Worm (Caenorhabditis elegans): ENCODE data around the gene rocf-1.

DNA sequence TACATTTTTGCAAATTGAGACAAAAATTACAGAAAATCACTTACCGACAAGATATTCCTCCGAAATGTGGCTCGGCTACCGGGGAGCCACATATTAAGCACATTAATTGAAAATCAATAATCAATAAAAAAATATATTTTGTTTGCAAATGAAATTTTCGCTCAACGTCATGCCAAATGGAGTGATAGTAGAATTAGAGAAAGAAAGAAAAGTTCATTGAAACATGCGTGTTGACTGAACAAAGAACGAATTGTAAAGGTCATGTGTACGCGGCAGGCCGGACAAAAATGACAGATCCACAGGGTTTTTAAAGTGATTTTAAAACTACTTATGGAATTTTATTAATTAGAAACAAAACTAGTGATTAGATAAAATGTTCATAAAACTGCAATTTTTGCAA, 19.3 kb upstream of the rocf-1 start:
- TF ChIP-seq him-1 (tag; optimal IDR thresholded peaks at IDR 0.05) (no peak), W03F9.2 (tag; optimal IDR thresholded peaks at IDR 0.05) (no peak), dao-5 (tag; optimal IDR thresholded peaks at IDR 0.05) (no peak)
